Fruit fly (Drosophila melanogaster): ENCODE data around the gene Cdep.

Cdep gene

dm6 chr3R:4912130-4912549 lies 1.8 kb downstream of the Cdep start (continued):
- TF ChIP-seq CG16863 (GFP tag; optimal IDR thresholded peaks at IDR 0.05) (peak; percentile 22), HLH3B (GFP tag; IDR thresholded peaks at IDR 0.05) (peak; percentile 72), CG42726 (GFP tag; IDR thresholded peaks at IDR 0.05; ENCODE audit: partially characterized antibody) (no peak), Ravus (GFP tag; IDR thresholded peaks at IDR 0.05) (no peak), CG13296 (GFP tag; optimal IDR thresholded peaks at IDR 0.05) (peak; percentile 28), CG32767 (GFP tag; IDR thresholded peaks at IDR 0.05) (0 out of 2 replicates have a peak, but pooled peaks have one; percentile 34), CG10267 (tag; optimal IDR thresholded peaks at IDR 0.05) (peak; percentile 28), CG33213 (GFP tag; optimal IDR thresholded peaks at IDR 0.05) (peak; percentile 45), CG10431 (GFP tag; optimal IDR thresholded peaks at IDR 0.05) (peak; percentile 21), CG12071 (GFP tag; optimal IDR thresholded peaks at IDR 0.05) (peak; percentile 72), CG9797 (GFP tag; optimal IDR thresholded peaks at IDR 0.05) (no peak), peb (GFP tag; IDR thresholded peaks at IDR 0.05) (peak; percentile 40; the same call in 1 of the 2 replicates), Atf6 (GFP tag; IDR thresholded peaks at IDR 0.05) (no peak; the same call in none of the 2 replicates), usp (GFP tag; optimal IDR thresholded peaks at IDR 0.05) (no peak), Camta (GFP tag; optimal IDR thresholded peaks at IDR 0.05) (peak; percentile 39), CG32772 (GFP tag; IDR thresholded peaks at IDR 0.05) (peak; percentile 69), bcd (GFP tag; optimal IDR thresholded peaks at IDR 0.05) (peak; percentile 61), jigr1 (GFP tag; IDR thresholded peaks at IDR 0.05) (no peak), croc (GFP tag; conservative IDR thresholded peaks at IDR 0.05) (no peak; the same call in 2 of the 3 replicates), Mad (GFP tag; optimal IDR thresholded peaks at IDR 0.05) (peak; percentile 8), CG1603 (tag; optimal IDR thresholded peaks at IDR 0.05) (peak; percentile 80), CG9876 (GFP tag; optimal IDR thresholded peaks at IDR 0.05) (no peak), luna (GFP tag; optimal IDR thresholded peaks at IDR 0.05) (peak; percentile 2), Scr (GFP tag; IDR thresholded peaks at IDR 0.05; ENCODE audit: partially characterized antibody) (no peak), CG12299 (tag; optimal IDR thresholded peaks at IDR 0.05) (no peak), Stat92E (GFP tag; optimal IDR thresholded peaks at IDR 0.05) (no peak), CG6765 (GFP tag; optimal IDR thresholded peaks at IDR 0.05) (peak; percentile 19), Deaf1 (tag; optimal IDR thresholded peaks at IDR 0.05) (peak; percentile 59), pzg (GFP tag; optimal IDR thresholded peaks at IDR 0.05) (peak; percentile 7), CG1233 (GFP tag; optimal IDR thresholded peaks at IDR 0.05) (peak; percentile 47), jumu (GFP tag; optimal IDR thresholded peaks at IDR 0.05) (peak; percentile 60), CG8388 (GFP tag; optimal IDR thresholded peaks at IDR 0.05) (peak; percentile 55), Dfd (GFP tag; optimal IDR thresholded peaks at IDR 0.05) (no peak), Lim3 (GFP tag; IDR thresholded peaks at IDR 0.05) (no peak), CG2712 (tag; optimal IDR thresholded peaks at IDR 0.05) (peak; percentile 66), CG15601 (tag; optimal IDR thresholded peaks at IDR 0.05) (peak; percentile 50), CG4820 (GFP tag; optimal IDR thresholded peaks at IDR 0.05) (peak; percentile 32), CG10543 (GFP tag; optimal IDR thresholded peaks at IDR 0.05) (peak; percentile 95), CG11696 (GFP tag; IDR thresholded peaks at IDR 0.05) (no peak), insv (GFP tag; optimal IDR thresholded peaks at IDR 0.05) (no peak), unpg (GFP tag; optimal IDR thresholded peaks at IDR 0.05) (peak; percentile 67), lola (GFP tag; optimal IDR thresholded peaks at IDR 0.05) (peak in 1 of 3 experiments; percentile 24), cato (GFP tag; optimal IDR thresholded peaks at IDR 0.05; ENCODE audit: borderline replicate concordance) (no peak), CG8478 (optimal IDR thresholded peaks at IDR 0.05) (no peak), CG3995 (GFP tag; optimal IDR thresholded peaks at IDR 0.05) (peak; percentile 25), Sry-β (GFP tag; optimal IDR thresholded peaks at IDR 0.05) (no peak), br (optimal IDR thresholded peaks at IDR 0.05) (no peak), lilli (GFP tag; optimal IDR thresholded peaks at IDR 0.05) (peak; percentile 80), btn (GFP tag; optimal IDR thresholded peaks at IDR 0.05) (peak; percentile 27), CG11723 (GFP tag; optimal IDR thresholded peaks at IDR 0.05) (peak; percentile 26), shn (GFP tag; optimal IDR thresholded peaks at IDR 0.05) (peak; percentile 66)
